Fruit fly (Drosophila melanogaster): ENCODE data around the gene CG9919.
A peak's percentile ranks its signal among the peaks of the same experiment; 100 is the strongest.

The CG9919 gene

dm6 chrX:16318858-16319557, 11.6 kb downstream of the CG9919 start (continued):
- TF ChIP-seq CG6808 (GFP tag; optimal IDR thresholded peaks at IDR 0.05) (peak; percentile 44), CG8319 (GFP tag; optimal IDR thresholded peaks at IDR 0.05) (peak; percentile 57), fd85E (GFP tag; optimal IDR thresholded peaks at IDR 0.05) (peak; percentile 10), CG31627 (GFP tag; optimal IDR thresholded peaks at IDR 0.05) (peak; percentile 65), salr (GFP tag; optimal IDR thresholded peaks at IDR 0.05) (no peak), Eip78C (GFP tag) (peak; percentile 95), CG6854 (GFP tag; optimal IDR thresholded peaks at IDR 0.05) (no peak), CG3032 (tag; optimal IDR thresholded peaks at IDR 0.05) (peak; percentile 76), topi (GFP tag; optimal IDR thresholded peaks at IDR 0.05) (peak; percentile 66)

dm6 chrX:16313078-16313875, 17.3 kb downstream of the CG9919 start, which contains the start of the genes CG9915 and SWIP:
Gene CG9915, minus strand, starts transcription at chrX:16313138.
Gene SWIP, plus strand, starts transcription at chrX:16313709.
- TF ChIP-seq spab (GFP tag; optimal IDR thresholded peaks at IDR 0.05) = no peak
- no peak for TF ChIP-seq svp (GFP tag)
- no peak for TF ChIP-seq CG11762 (GFP tag; optimal IDR thresholded peaks at IDR 0.05; ENCODE audit: insufficient read depth)
- TF ChIP-seq Sox102F (GFP tag; optimal IDR thresholded peaks at IDR 0.05) = no peak
- TF ChIP-seq CG8119 (GFP tag; IDR thresholded peaks at IDR 0.05) = no peak
- TF ChIP-seq Lpt (GFP tag; optimal IDR thresholded peaks at IDR 0.05) = no peak
- TF ChIP-seq acj6 (GFP tag; optimal IDR thresholded peaks at IDR 0.05) = no peak
- TF ChIP-seq Gug (GFP tag; IDR thresholded peaks at IDR 0.05) = no peak
- TF ChIP-seq CG31627 (GFP tag; optimal IDR thresholded peaks at IDR 0.05) = no peak
- no peak for TF ChIP-seq dac (GFP tag; optimal IDR thresholded peaks at IDR 0.05)
- TF ChIP-seq CG15336 (GFP tag; IDR thresholded peaks at IDR 0.05) = no peak
- no peak for TF ChIP-seq CG6276 (GFP tag; optimal IDR thresholded peaks at IDR 0.05)
- TF ChIP-seq fd85E (GFP tag; optimal IDR thresholded peaks at IDR 0.05) = no peak
- no peak for TF ChIP-seq topi (GFP tag; optimal IDR thresholded peaks at IDR 0.05)
- TF ChIP-seq Sox14 (GFP tag; optimal IDR thresholded peaks at IDR 0.05) = no peak
- TF ChIP-seq CG11294 (GFP tag; IDR thresholded peaks at IDR 0.05) = no peak
- TF ChIP-seq CG10669 (GFP tag; optimal IDR thresholded peaks at IDR 0.05) = no peak
- TF ChIP-seq CG6808 (GFP tag; optimal IDR thresholded peaks at IDR 0.05) = no peak
- TF ChIP-seq fkh (GFP tag; optimal IDR thresholded peaks at IDR 0.05) = peak; percentile 53
- TF ChIP-seq CG6792 (GFP tag; optimal IDR thresholded peaks at IDR 0.05) = no peak
- peak; percentile 23 for TF ChIP-seq esn (GFP tag; optimal IDR thresholded peaks at IDR 0.05)
- no peak for TF ChIP-seq Eip75B (GFP tag; optimal IDR thresholded peaks at IDR 0.05)
- peak; percentile 74 for TF ChIP-seq Eip78C (GFP tag)
- TF ChIP-seq CG6163 (GFP tag; IDR thresholded peaks at IDR 0.05) = no peak
- no peak for TF ChIP-seq eg (GFP tag; IDR thresholded peaks at IDR 0.05)
- TF ChIP-seq CG3032 (tag; optimal IDR thresholded peaks at IDR 0.05) = peak; percentile 7
- TF ChIP-seq CG32006 (GFP tag; optimal IDR thresholded peaks at IDR 0.05) = no peak
- no peak for TF ChIP-seq CG11902 (GFP tag; optimal IDR thresholded peaks at IDR 0.05)
- TF ChIP-seq CG6854 (GFP tag; optimal IDR thresholded peaks at IDR 0.05) = no peak
- no peak for TF ChIP-seq cyc (GFP tag; optimal IDR thresholded peaks at IDR 0.05)
- no peak for TF ChIP-seq Met (GFP tag; optimal IDR thresholded peaks at IDR 0.05)

DNA sequence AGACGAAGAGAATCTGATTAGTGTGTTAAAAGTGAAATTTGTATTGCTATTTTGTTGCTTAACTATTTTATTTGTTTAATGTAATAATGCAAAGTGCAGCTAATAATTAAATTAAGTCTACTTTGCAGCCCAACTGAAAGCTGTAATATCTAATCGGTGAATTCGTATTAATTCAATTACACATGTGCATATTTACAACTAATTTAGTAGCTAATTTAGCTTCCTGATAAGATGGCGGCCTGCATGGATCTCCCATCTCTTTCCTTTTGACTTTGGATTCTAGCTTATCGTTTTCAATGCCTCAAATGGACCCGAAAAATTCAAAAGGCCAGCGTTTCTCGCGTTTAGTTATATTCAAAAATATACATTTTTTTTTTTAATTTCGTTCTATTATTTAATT, 20.8 kb downstream of the CG9919 start:
- no peak for TF ChIP-seq CG6808 (GFP tag; optimal IDR thresholded peaks at IDR 0.05)
- no peak for TF ChIP-seq CG31627 (GFP tag; optimal IDR thresholded peaks at IDR 0.05)
- no peak for TF ChIP-seq eg (GFP tag; IDR thresholded peaks at IDR 0.05)
- no peak for TF ChIP-seq CG3032 (tag; optimal IDR thresholded peaks at IDR 0.05)
- no peak for TF ChIP-seq Ets21C (GFP tag; optimal IDR thresholded peaks at IDR 0.05)
- TF ChIP-seq CG6792 (GFP tag; optimal IDR thresholded peaks at IDR 0.05) = no peak
- no peak for TF ChIP-seq ss (GFP tag; optimal IDR thresholded peaks at IDR 0.05)
- no peak for TF ChIP-seq CG10669 (GFP tag; optimal IDR thresholded peaks at IDR 0.05)
- no peak for TF ChIP-seq OdsH (GFP tag; optimal IDR thresholded peaks at IDR 0.05)
